In the genomic region with DNA sequence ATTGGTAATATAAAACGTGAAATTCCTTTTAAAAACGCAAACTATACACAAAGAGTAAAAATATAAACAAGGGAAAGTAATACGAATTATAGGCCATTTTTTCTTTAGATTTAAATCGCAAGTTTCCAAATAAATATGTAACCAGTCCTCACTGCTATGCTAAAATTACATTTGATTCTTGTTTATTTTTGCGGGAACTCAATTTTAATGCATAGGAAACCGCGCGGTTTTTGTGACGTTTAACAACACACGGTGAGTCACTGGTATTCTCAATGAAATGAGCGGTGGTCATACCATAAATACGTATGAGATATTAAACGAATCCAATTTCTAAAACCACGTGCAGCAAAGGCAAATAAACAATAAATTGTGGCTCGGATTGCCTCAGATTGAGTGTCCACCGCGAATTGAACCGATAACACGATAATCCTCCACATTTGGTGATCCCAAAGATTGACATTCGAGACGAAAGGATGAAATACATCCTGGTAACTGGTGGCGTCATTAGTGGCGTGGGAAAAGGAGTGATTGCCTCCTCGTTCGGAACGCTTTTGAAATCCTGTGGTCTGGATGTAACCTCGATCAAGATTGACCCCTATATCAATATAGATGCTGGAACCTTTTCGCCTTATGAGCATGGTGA, we compare ENCODE assay signal across 2 fruit fly cellular contexts.
TF ChIP-seq lines count a peak whose summit lies in the region.

TSS of gene Ctps (plus strand) at position 37 of the 643 bp plus-strand sequence.

TF ChIP-seq in whole organism, embryonic, 481 proteins besides CTCF, POLR2A, EP300 and RAD21 (continued from another document and continues in another):
- TF ChIP-seq CG5180 (GFP tag; optimal IDR thresholded peaks at IDR 0.05; lab: Kevin White, UChicago) (no peak), CG34376 (GFP tag; optimal IDR thresholded peaks at IDR 0.05; lab: Kevin White, UChicago) (peak; percentile 35), CG8765 (GFP tag; IDR thresholded peaks at IDR 0.05; lab: Robert Waterston, UW) (no peak), Fer3 (tag; optimal IDR thresholded peaks at IDR 0.05; lab: Kevin White, UChicago) (peak; percentile 20), CG2678 (tag; optimal IDR thresholded peaks at IDR 0.05; lab: Kevin White, UChicago) (no peak), br (optimal IDR thresholded peaks at IDR 0.05; lab: Kevin White, UChicago) (no peak), kni (GFP tag; optimal IDR thresholded peaks at IDR 0.05; lab: Kevin White, UChicago) (no peak), CG3407 (GFP tag; optimal IDR thresholded peaks at IDR 0.05; lab: Kevin White, UChicago) (no peak), CG4282 (GFP tag; optimal IDR thresholded peaks at IDR 0.05; lab: Kevin White, UChicago) (no peak), CG30403 (GFP tag; optimal IDR thresholded peaks at IDR 0.05; lab: Kevin White, UChicago) (no peak), da (GFP tag; optimal IDR thresholded peaks at IDR 0.05; lab: Kevin White, UChicago) (no peak), CG6854 (GFP tag; optimal IDR thresholded peaks at IDR 0.05; lab: Kevin White, UChicago) (no peak), Asciz (GFP tag; optimal IDR thresholded peaks at IDR 0.05; lab: Kevin White, UChicago) (no peak), ken (GFP tag; IDR thresholded peaks at IDR 0.05; lab: Robert Waterston, UW) (no peak), CG10543 (GFP tag; optimal IDR thresholded peaks at IDR 0.05; lab: Kevin White, UChicago) (no peak), CG1233 (GFP tag; optimal IDR thresholded peaks at IDR 0.05; lab: Kevin White, UChicago) (no peak), CG10147 (GFP tag; optimal IDR thresholded peaks at IDR 0.05; lab: Kevin White, UChicago) (no peak), NC2β (GFP tag; optimal IDR thresholded peaks at IDR 0.05; lab: Kevin White, UChicago) (no peak), ems (GFP tag; optimal IDR thresholded peaks at IDR 0.05; lab: Kevin White, UChicago) (peak; percentile 11), hb (GFP tag; IDR thresholded peaks at IDR 0.05; lab: Robert Waterston, UW; ENCODE audit: partially characterized antibody) (no peak; the same call in 2 of the 3 replicates), CG3847 (GFP tag; IDR thresholded peaks at IDR 0.05; lab: Robert Waterston, UW) (no peak), tap (tag; optimal IDR thresholded peaks at IDR 0.05; lab: Kevin White, UChicago) (no peak), CG11723 (GFP tag; optimal IDR thresholded peaks at IDR 0.05; lab: Kevin White, UChicago) (no peak), gcm2 (GFP tag; optimal IDR thresholded peaks at IDR 0.05; lab: Kevin White, UChicago) (no peak), Hr3 (GFP tag; optimal IDR thresholded peaks at IDR 0.05; lab: Kevin White, UChicago) (no peak), trem (tag; optimal IDR thresholded peaks at IDR 0.05; lab: Kevin White, UChicago) (peak; percentile 13), CG17359 (tag; optimal IDR thresholded peaks at IDR 0.05; lab: Kevin White, UChicago) (peak; percentile 34), ham (GFP tag; IDR thresholded peaks at IDR 0.05; lab: Robert Waterston, UW) (no peak), Atf3 (GFP tag; optimal IDR thresholded peaks at IDR 0.05; lab: Kevin White, UChicago) (no peak), CG12744 (GFP tag; optimal IDR thresholded peaks at IDR 0.05; lab: Kevin White, UChicago) (no peak), CG17802 (tag; optimal IDR thresholded peaks at IDR 0.05; lab: Kevin White, UChicago) (peak; percentile 7), CG10979 (tag; optimal IDR thresholded peaks at IDR 0.05; lab: Kevin White, UChicago) (no peak), repo (GFP tag; optimal IDR thresholded peaks at IDR 0.05; lab: Kevin White, UChicago) (no peak), yki (optimal IDR thresholded peaks at IDR 0.05; lab: Kevin White, UChicago) (no peak), tio (GFP tag; optimal IDR thresholded peaks at IDR 0.05; lab: Kevin White, UChicago) (no peak), run (tag; optimal IDR thresholded peaks at IDR 0.05; lab: Kevin White, UChicago) (no peak), CG14710 (tag; optimal IDR thresholded peaks at IDR 0.05; lab: Kevin White, UChicago) (peak; percentile 26), Ssrp (tag; optimal IDR thresholded peaks at IDR 0.05; lab: Kevin White, UChicago) (no peak), CG31388 (GFP tag; optimal IDR thresholded peaks at IDR 0.05; lab: Kevin White, UChicago) (no peak), CG1792 (GFP tag; optimal IDR thresholded peaks at IDR 0.05; lab: Kevin White, UChicago) (no peak), exex (tag; optimal IDR thresholded peaks at IDR 0.05; lab: Kevin White, UChicago) (no peak), Six4 (GFP tag; optimal IDR thresholded peaks at IDR 0.05; lab: Kevin White, UChicago) (no peak), usp (GFP tag; optimal IDR thresholded peaks at IDR 0.05; lab: Kevin White, UChicago) (no peak), zfh2 (GFP tag; optimal IDR thresholded peaks at IDR 0.05; lab: Kevin White, UChicago) (no peak), gfzf (GFP tag; optimal IDR thresholded peaks at IDR 0.05; lab: Kevin White, UChicago) (peak; percentile 82), sim (GFP tag; IDR thresholded peaks at IDR 0.05; lab: Robert Waterston, UW) (no peak), CG4854 (GFP tag; optimal IDR thresholded peaks at IDR 0.05; lab: Kevin White, UChicago) (no peak), HLH3B (GFP tag; IDR thresholded peaks at IDR 0.05; lab: Robert Waterston, UW) (no peak), CG32767 (GFP tag; IDR thresholded peaks at IDR 0.05; lab: Robert Waterston, UW) (no peak), zfh1 (GFP tag; IDR thresholded peaks at IDR 0.05; lab: Robert Waterston, UW) (no peak), CG10959 (GFP tag; IDR thresholded peaks at IDR 0.05; lab: Robert Waterston, UW) (no peak), CG7786 (GFP tag; optimal IDR thresholded peaks at IDR 0.05; lab: Kevin White, UChicago) (peak; percentile 29), B-H2 (GFP tag; optimal IDR thresholded peaks at IDR 0.05; lab: Kevin White, UChicago) (no peak), CG2889 (GFP tag; IDR thresholded peaks at IDR 0.05; lab: Robert Waterston, UW) (no peak), Dp (GFP tag; optimal IDR thresholded peaks at IDR 0.05; lab: Kevin White, UChicago) (peak; percentile 86), CG7271 (tag; optimal IDR thresholded peaks at IDR 0.05; lab: Kevin White, UChicago) (no peak), tgo (GFP tag; IDR thresholded peaks at IDR 0.05; lab: Robert Waterston, UW) (no peak), Aef1 (GFP tag; IDR thresholded peaks at IDR 0.05; lab: Robert Waterston, UW) (no peak), CG32532 (GFP tag; IDR thresholded peaks at IDR 0.05; lab: Robert Waterston, UW) (no peak), h (optimal IDR thresholded peaks at IDR 0.05; lab: Kevin White, UChicago) (no peak), Adf1 (GFP tag; IDR thresholded peaks at IDR 0.05; lab: Robert Waterston, UW) (no peak), hth (optimal IDR thresholded peaks at IDR 0.05; lab: Kevin White, UChicago) (no peak), vvl (GFP tag; IDR thresholded peaks at IDR 0.05; lab: Robert Waterston, UW) (0 out of 2 replicates have a peak, but pooled peaks have one; percentile 40), CG8089 (GFP tag; optimal IDR thresholded peaks at IDR 0.05; lab: Kevin White, UChicago) (no peak), CG10565 (GFP tag; optimal IDR thresholded peaks at IDR 0.05; lab: Kevin White, UChicago) (no peak), CG3281 (GFP tag; optimal IDR thresholded peaks at IDR 0.05; lab: Kevin White, UChicago) (no peak)

TF ChIP-seq in whole organism, prepupa, 60 proteins besides CTCF, POLR2A, EP300 and RAD21 (continued from another document):
- TF ChIP-seq CG8319 (GFP tag; optimal IDR thresholded peaks at IDR 0.05; lab: Kevin White, UChicago) (no peak), cyc (GFP tag; optimal IDR thresholded peaks at IDR 0.05; lab: Kevin White, UChicago) (no peak), spab (GFP tag; optimal IDR thresholded peaks at IDR 0.05; lab: Kevin White, UChicago) (no peak), Eip78C (GFP tag; lab: Kevin White, UChicago) (peak; percentile 34), net (GFP tag; optimal IDR thresholded peaks at IDR 0.05; lab: Kevin White, UChicago) (no peak), svp (GFP tag; lab: Kevin White, UChicago) (no peak), dac (GFP tag; optimal IDR thresholded peaks at IDR 0.05; lab: Kevin White, UChicago) (no peak), CG8119 (GFP tag; IDR thresholded peaks at IDR 0.05; lab: Robert Waterston, UW) (no peak), CG3919 (GFP tag; optimal IDR thresholded peaks at IDR 0.05; lab: Kevin White, UChicago) (no peak), achi (GFP tag; optimal IDR thresholded peaks at IDR 0.05; lab: Kevin White, UChicago) (no peak), fd85E (GFP tag; optimal IDR thresholded peaks at IDR 0.05; lab: Kevin White, UChicago) (no peak), vri (GFP tag; optimal IDR thresholded peaks at IDR 0.05; lab: Kevin White, UChicago) (no peak), CG31627 (GFP tag; optimal IDR thresholded peaks at IDR 0.05; lab: Kevin White, UChicago) (no peak), Gug (GFP tag; IDR thresholded peaks at IDR 0.05; lab: Robert Waterston, UW) (no peak), CG9139 (GFP tag; optimal IDR thresholded peaks at IDR 0.05; lab: Kevin White, UChicago) (no peak), topi (GFP tag; optimal IDR thresholded peaks at IDR 0.05; lab: Kevin White, UChicago) (peak; percentile 18), CG11762 (GFP tag; optimal IDR thresholded peaks at IDR 0.05; lab: Kevin White, UChicago; ENCODE audit: insufficient read depth) (no peak), CG16779 (tag; optimal IDR thresholded peaks at IDR 0.05; lab: Kevin White, UChicago) (no peak), dsx (GFP tag; optimal IDR thresholded peaks at IDR 0.05; lab: Kevin White, UChicago; ENCODE audit: poor library complexity, severe bottlenecking) (no peak), CG6792 (GFP tag; optimal IDR thresholded peaks at IDR 0.05; lab: Kevin White, UChicago) (no peak), lz (GFP tag; optimal IDR thresholded peaks at IDR 0.05; lab: Kevin White, UChicago) (peak; percentile 30), pdm3 (GFP tag; optimal IDR thresholded peaks at IDR 0.05; lab: Kevin White, UChicago) (peak; percentile 6), Sox14 (GFP tag; optimal IDR thresholded peaks at IDR 0.05; lab: Kevin White, UChicago) (peak; percentile 8), Sox15 (GFP tag; optimal IDR thresholded peaks at IDR 0.05; lab: Kevin White, UChicago) (no peak), CG32006 (GFP tag; optimal IDR thresholded peaks at IDR 0.05; lab: Kevin White, UChicago) (no peak), CG10669 (GFP tag; optimal IDR thresholded peaks at IDR 0.05; lab: Kevin White, UChicago) (no peak), Ets96B (tag; optimal IDR thresholded peaks at IDR 0.05; lab: Kevin White, UChicago) (no peak), CG10631 (GFP tag; optimal IDR thresholded peaks at IDR 0.05; lab: Kevin White, UChicago) (peak; percentile 29), fd59A (GFP tag; optimal IDR thresholded peaks at IDR 0.05; lab: Kevin White, UChicago) (no peak), CG4318 (GFP tag; optimal IDR thresholded peaks at IDR 0.05; lab: Kevin White, UChicago) (no peak), CG11294 (GFP tag; IDR thresholded peaks at IDR 0.05; lab: Robert Waterston, UW) (no peak), CG6808 (GFP tag; optimal IDR thresholded peaks at IDR 0.05; lab: Kevin White, UChicago) (no peak), Ets21C (GFP tag; optimal IDR thresholded peaks at IDR 0.05; lab: Kevin White, UChicago) (no peak), CG11902 (GFP tag; optimal IDR thresholded peaks at IDR 0.05; lab: Kevin White, UChicago) (no peak), esn (GFP tag; optimal IDR thresholded peaks at IDR 0.05; lab: Kevin White, UChicago) (peak; percentile 37), eg (GFP tag; IDR thresholded peaks at IDR 0.05; lab: Robert Waterston, UW) (no peak)
